Fruit fly (Drosophila melanogaster): Measurements from ENCODE around the gene CG13360.

DNA sequence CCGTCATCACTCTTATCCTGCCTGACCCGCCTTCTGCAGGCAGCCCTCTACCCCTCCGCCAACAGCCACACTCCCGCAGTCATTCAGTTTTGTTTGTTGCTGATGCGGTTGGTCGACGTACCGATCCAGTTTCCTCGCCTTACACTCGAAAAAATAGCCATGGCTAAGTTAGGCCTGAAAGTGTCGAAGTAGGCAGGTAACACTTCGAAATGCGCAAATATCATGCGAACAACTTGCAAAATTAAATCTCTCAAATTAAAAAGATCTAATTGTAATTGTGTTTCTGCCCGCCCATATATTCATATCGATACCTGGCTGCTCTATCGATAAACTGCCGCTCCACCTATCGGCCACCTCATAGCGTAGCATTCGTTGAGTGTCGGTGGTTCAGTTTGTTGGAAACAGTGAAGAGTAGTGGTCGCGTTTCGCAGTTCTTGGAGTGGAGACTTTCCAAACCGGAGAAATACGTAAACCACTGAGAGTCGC is 20.2 kb downstream of the CG13360 start, which contains the start of gene fz3:
- TF ChIP-seq Snoo (tag; optimal IDR thresholded peaks at IDR 0.05), result peak; percentile 61
- peak; percentile 78 for TF ChIP-seq Pif1A (GFP tag; optimal IDR thresholded peaks at IDR 0.05)
- TF ChIP-seq CG13204 (GFP tag; optimal IDR thresholded peaks at IDR 0.05), result peak; percentile 89
- peak; percentile 78 for TF ChIP-seq Ets98B (GFP tag; IDR thresholded peaks at IDR 0.05)
- peak; percentile 76 for TF ChIP-seq fd96Ca (GFP tag; IDR thresholded peaks at IDR 0.05)
- TF ChIP-seq Pif1B (GFP tag; optimal IDR thresholded peaks at IDR 0.05), result peak; percentile 79
- no peak for TF ChIP-seq CG10348 (GFP tag; IDR thresholded peaks at IDR 0.05)
- TF ChIP-seq EcR (GFP tag; optimal IDR thresholded peaks at IDR 0.05), result peak; percentile 62
- TF ChIP-seq CG14655 (GFP tag; optimal IDR thresholded peaks at IDR 0.05), result peak; percentile 70
- TF ChIP-seq D1 (tag; optimal IDR thresholded peaks at IDR 0.05), result no peak

All from whole organism, pupa.